Worm (Caenorhabditis elegans) whole organism, early embryonic: ENCODE results near the gene srw-99.
"Not testable (repeated sequence)": the region's sequence is repeated elsewhere in the genome, so short reads cannot be mapped to it uniquely, and the experiment has no call there.

Experiments used
- B0310.2 ChIP-seq: sonication (generic microtip); optimal IDR thresholded peaks from 2 replicates; lab custom pipeline; 2016; ENCODE audit warnings: mild to moderate bottlenecking, missing genetic modification characterization, missing compliant biosample characterization
- F13C5.2 ChIP-seq: sonication (generic microtip); optimal IDR thresholded peaks from 2 replicates; lab custom pipeline; 2017; ENCODE audit warnings: mild to moderate bottlenecking, missing genetic modification characterization, inconsistent platforms, missing compliant biosample characterization
- aly-1 ChIP-seq: sonication (generic microtip); optimal IDR thresholded peaks from 2 replicates; lab custom pipeline; 2016; ENCODE audit warnings: missing genetic modification characterization, missing compliant biosample characterization
- ama-1 ChIP-seq: fragments of 150-350 bp; optimal IDR thresholded peaks from 2 replicates; lab custom pipeline; 2014
- ceh-13 ChIP-seq: fragments of 200-800 bp; sonication (Bioruptor generic); optimal IDR thresholded peaks from 2 replicates; lab custom pipeline; 2018; ENCODE audit warnings: mild to moderate bottlenecking, missing genetic modification characterization, missing compliant biosample characterization
- ceh-36 ChIP-seq: sonication (generic microtip); optimal IDR thresholded peaks from 2 replicates; lab custom pipeline; 2016; ENCODE audit warnings: missing genetic modification characterization, inconsistent platforms, missing compliant biosample characterization
- ets-7 ChIP-seq: sonication (generic microtip); optimal IDR thresholded peaks from 2 replicates; lab custom pipeline; 2016; ENCODE audit warnings: missing genotype, missing genetic modification characterization, missing compliant biosample characterization
- flt-1 ChIP-seq: fragments of 200-800 bp; sonication (Bioruptor generic); IDR thresholded peaks from 2 replicates; pipeline ENCODE4 v1.3.6; 2022; ENCODE audit warnings: missing genetic modification characterization, missing compliant biosample characterization
- hmbx-1 ChIP-seq: sonication (generic microtip); optimal IDR thresholded peaks from 2 replicates; lab custom pipeline; 2016; ENCODE audit warnings: mild to moderate bottlenecking, missing genetic modification characterization, missing compliant biosample characterization
- hmg-4 ChIP-seq: fragments of 200-800 bp; sonication (Bioruptor generic); optimal IDR thresholded peaks from 2 replicates; lab custom pipeline; 2018; ENCODE audit warnings: mild to moderate bottlenecking, missing genetic modification characterization, missing compliant biosample characterization
- hnd-1 ChIP-seq: sonication (generic microtip); optimal IDR thresholded peaks from 2 replicates; lab custom pipeline; 2016; ENCODE audit warnings: missing genetic modification characterization, missing compliant biosample characterization
- pes-1 ChIP-seq: fragments of 200-800 bp; sonication (Bioruptor generic); IDR thresholded peaks from 2 replicates; pipeline ENCODE4 v1.3.6; 2022; ENCODE audit warnings: missing genetic modification reagents, missing genetic modification characterization, missing compliant biosample characterization
- scrt-1 ChIP-seq: fragments of 200-800 bp; sonication (Bioruptor generic); IDR thresholded peaks from 2 replicates; pipeline ENCODE4 v1.3.6; 2022; ENCODE audit warnings: missing genetic modification characterization, missing compliant biosample characterization
- sea-1 ChIP-seq: fragments of 200-800 bp; sonication (Bioruptor generic); conservative IDR thresholded peaks from 2 replicates; pipeline ENCODE4 v1.3.6; 2022; ENCODE audit warnings: missing genetic modification characterization, missing compliant biosample characterization
- tbx-11 ChIP-seq: fragments of 200-800 bp; sonication (Bioruptor generic); IDR thresholded peaks from 2 replicates; pipeline ENCODE4 v1.3.6; 2022; ENCODE audit warnings: missing genetic modification characterization, missing compliant biosample characterization
- tbx-37 ChIP-seq: fragments of 200-800 bp; sonication (Bioruptor generic); conservative IDR thresholded peaks from 2 replicates; pipeline ENCODE4 v1.3.6; 2022; ENCODE audit warnings: missing genetic modification reagents, missing genetic modification characterization, missing compliant biosample characterization
- tra-4 ChIP-seq: sonication (generic microtip); optimal IDR thresholded peaks from 2 replicates; lab custom pipeline; 2017; ENCODE audit warnings: missing genetic modification characterization, missing compliant biosample characterization

srw-99 gene

ce11 chrV:1685328-1685727, 23.2 kb upstream of the srw-99 start, which contains the start of gene srh-5:
TSS of gene srh-5 (plus strand) at chrV:1685628.
- no peak for TF ChIP-seq tbx-11 (GFP tag; lab: Robert Waterston, UW)

DNA sequence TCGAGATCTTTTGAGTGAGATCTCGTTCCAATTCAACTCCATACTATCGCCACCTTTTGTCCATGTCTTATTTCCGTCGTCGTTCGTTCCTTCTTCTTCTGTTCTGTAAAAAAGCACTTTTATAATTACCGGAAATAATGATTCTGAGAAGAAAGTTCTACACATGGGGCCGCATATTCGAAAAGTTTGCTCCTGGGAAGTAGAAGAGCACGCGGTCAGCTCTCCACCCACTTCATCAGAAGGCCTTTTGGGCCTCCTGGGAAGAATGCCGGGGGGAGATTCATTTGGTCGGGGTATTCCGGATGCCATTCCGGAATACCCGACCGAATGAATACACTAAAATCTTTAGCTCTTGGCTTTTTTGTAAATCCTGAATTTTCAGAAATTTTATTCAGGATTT, 16.0 kb upstream of the srw-99 start, which contains the start of gene Y46H3C.5:
Gene Y46H3C.5, minus strand, starts transcription at position 2 of the 400 bp plus-strand sequence.
- TF ChIP-seq tbx-37; ama-1 (lab: Kevin White, UChicago); tbx-11 (GFP tag; lab: Robert Waterston, UW): not testable (repeated sequence)

DNA sequence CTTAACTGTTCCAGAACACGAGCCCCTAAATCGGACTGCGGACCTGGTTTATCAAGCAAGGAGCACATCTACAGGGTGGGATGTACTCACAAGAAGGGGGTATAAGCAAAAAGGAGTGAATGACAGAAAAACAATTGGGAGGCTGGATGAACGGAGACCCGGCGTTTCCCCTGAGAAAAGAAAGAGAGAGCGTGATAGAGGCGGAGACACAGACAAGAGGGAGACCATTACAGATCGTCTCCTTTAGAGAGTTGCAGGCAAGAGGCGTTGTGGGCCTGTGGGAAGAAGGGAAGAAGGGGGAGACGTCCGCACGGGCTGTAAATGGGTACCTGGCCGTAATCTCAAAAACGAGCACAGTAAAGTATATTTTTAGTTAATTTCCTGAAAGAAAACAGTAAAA, 14.7 kb upstream of the srw-99 start, which contains the start of gene Y46H3C.7:
Gene Y46H3C.7, minus strand, starts transcription at position 147 of the 400 bp plus-strand sequence.
- not testable (repeated sequence) for TF ChIP-seq pes-1; tbx-11 (GFP tag; lab: Robert Waterston, UW); ets-7 (tag; lab: Kevin White, UChicago)

DNA sequence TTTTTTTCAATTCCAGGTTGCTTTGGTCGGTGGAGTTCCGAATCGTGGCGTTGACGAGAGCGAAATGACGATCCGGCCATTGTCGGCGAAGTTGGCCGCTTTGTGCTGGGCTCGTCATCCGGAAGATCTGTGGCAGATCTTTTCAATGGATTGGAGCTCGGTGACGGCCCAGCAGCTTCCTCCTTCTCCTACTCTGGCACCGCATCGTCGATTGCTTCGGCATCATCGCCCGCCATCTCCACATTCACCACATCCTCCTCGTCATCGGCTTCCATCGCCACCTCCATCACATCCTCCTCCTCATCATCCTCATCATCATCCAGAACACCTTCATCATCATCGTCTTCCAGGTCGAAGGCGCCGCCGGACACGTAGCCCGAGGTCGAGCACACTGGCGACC, 10.1 kb upstream of the srw-99 start:
- no peak for TF ChIP-seq tbx-37
- no peak for TF ChIP-seq B0310.2 (tag; lab: Kevin White, UChicago)
- no peak for TF ChIP-seq hnd-1 (tag; lab: Kevin White, UChicago)
- 0 out of 2 replicates have a peak, but pooled peaks have one; percentile 24 for TF ChIP-seq scrt-1

ce11 chrV:1699228-1699795, 9.2 kb upstream of the srw-99 start:
- TF ChIP-seq tbx-37 (no peak), sea-1 (GFP tag; lab: Robert Waterston, UW) (no peak), pes-1 (no peak), ceh-13 (GFP tag; lab: Kevin White, UChicago) (no peak), aly-1 (tag; lab: Kevin White, UChicago) (no peak), tbx-11 (GFP tag; lab: Robert Waterston, UW) (no peak), hmg-4 (GFP tag; lab: Kevin White, UChicago) (no peak), hmbx-1 (tag; lab: Kevin White, UChicago) (no peak), ceh-36 (tag; lab: Kevin White, UChicago) (no peak), F13C5.2 (tag; lab: Kevin White, UChicago) (no peak), flt-1 (no peak), hnd-1 (tag; lab: Kevin White, UChicago) (no peak), ets-7 (tag; lab: Kevin White, UChicago) (no peak), tra-4 (tag; lab: Kevin White, UChicago) (no peak)

DNA sequence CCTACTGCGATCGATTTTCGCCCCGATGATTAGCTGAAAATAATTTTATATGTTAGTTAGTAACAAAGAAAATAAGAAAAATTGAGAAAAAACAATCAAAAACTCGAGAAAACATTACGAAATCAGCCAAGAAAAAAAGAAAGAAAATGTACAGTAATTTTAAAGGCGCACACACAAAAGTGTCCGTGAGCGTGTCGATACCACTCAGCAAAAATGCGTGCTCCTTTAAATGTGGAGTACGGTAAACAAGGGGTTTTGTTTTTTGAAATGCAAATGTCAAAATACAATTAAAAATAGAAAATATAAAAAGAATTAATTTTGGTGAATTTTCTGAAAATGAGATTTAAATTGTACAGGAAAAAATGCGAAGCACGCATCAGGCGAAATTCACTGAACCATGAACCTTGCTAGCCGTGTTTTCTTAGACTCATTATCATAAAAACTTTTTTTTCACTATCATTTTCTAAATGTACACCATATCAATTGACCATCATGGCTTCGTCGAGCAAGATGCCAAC, 6.9 kb upstream of the srw-99 start, which contains the start of gene srw-90:
Gene srw-90, plus strand, starts transcription at position 468 of the 518 bp plus-strand sequence.
- TF ChIP-seq tra-4 (tag; lab: Kevin White, UChicago), result no peak
- TF ChIP-seq ceh-36 (tag; lab: Kevin White, UChicago), result no peak
- no peak for TF ChIP-seq hmg-4 (GFP tag; lab: Kevin White, UChicago)
- TF ChIP-seq B0310.2 (tag; lab: Kevin White, UChicago), result no peak
- TF ChIP-seq ama-1 (lab: Kevin White, UChicago), result no peak
- no peak for TF ChIP-seq ceh-13 (GFP tag; lab: Kevin White, UChicago)
- no peak for TF ChIP-seq pes-1
- no peak for TF ChIP-seq aly-1 (tag; lab: Kevin White, UChicago)

DNA sequence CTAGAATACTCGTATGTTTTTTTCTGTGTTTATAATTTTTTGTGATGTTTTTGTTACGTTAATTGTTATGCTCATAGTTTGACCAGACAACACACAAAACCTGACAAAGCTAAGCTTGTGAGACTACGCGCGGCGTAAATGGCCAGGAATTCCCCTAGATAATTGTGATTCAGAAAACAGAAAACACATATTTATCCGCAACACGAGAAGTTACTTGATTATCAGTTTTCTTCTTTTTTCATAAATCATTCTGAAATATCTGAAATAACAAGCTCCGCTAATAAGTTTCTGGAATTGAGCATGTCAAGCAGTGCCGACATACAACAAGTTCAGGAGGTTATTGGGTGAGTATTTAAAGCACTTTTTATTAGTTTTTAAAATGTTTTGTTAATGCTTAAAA, 2.4 kb downstream of the srw-99 start, which contains the start of gene srw-100:
Gene srw-100, plus strand, starts transcription at position 301 of the 400 bp plus-strand sequence.
- TF ChIP-seq ama-1 (lab: Kevin White, UChicago), result no peak
- TF ChIP-seq scrt-1, result no peak
- no peak for TF ChIP-seq pes-1
- TF ChIP-seq flt-1, result no peak
- no peak for TF ChIP-seq tbx-11 (GFP tag; lab: Robert Waterston, UW)
- TF ChIP-seq tra-4 (tag; lab: Kevin White, UChicago), result no peak
- TF ChIP-seq aly-1 (tag; lab: Kevin White, UChicago), result no peak
- no peak for TF ChIP-seq hnd-1 (tag; lab: Kevin White, UChicago)
- no peak for TF ChIP-seq hmbx-1 (tag; lab: Kevin White, UChicago)
- TF ChIP-seq B0310.2 (tag; lab: Kevin White, UChicago), result no peak
- no peak for TF ChIP-seq F13C5.2 (tag; lab: Kevin White, UChicago)

- peak; percentile 71; the same call in 1 of the 2 replicates for TF ChIP-seq tbx-11 (GFP tag; lab: Robert Waterston, UW)
- peak; percentile 88 for TF ChIP-seq sea-1 (GFP tag; lab: Robert Waterston, UW)
- TF ChIP-seq scrt-1, result peak; percentile 68
Observed at ce11 chrV:1713761-1714160, 5.2 kb downstream of the srw-99 start.

ce11 chrV:1716892-1717291, 8.4 kb downstream of the srw-99 start, which contains the start of gene srw-103:
TSS of gene srw-103 (plus strand) at chrV:1717192.
- no peak for TF ChIP-seq ceh-13 (GFP tag; lab: Kevin White, UChicago)
- no peak for TF ChIP-seq ets-7 (tag; lab: Kevin White, UChicago)
- no peak for TF ChIP-seq scrt-1
- TF ChIP-seq pes-1, result no peak
- TF ChIP-seq tra-4 (tag; lab: Kevin White, UChicago), result no peak
- TF ChIP-seq B0310.2 (tag; lab: Kevin White, UChicago), result no peak
- TF ChIP-seq hmbx-1 (tag; lab: Kevin White, UChicago), result no peak
- TF ChIP-seq ama-1 (lab: Kevin White, UChicago), result no peak
- no peak for TF ChIP-seq sea-1 (GFP tag; lab: Robert Waterston, UW)
- TF ChIP-seq hmg-4 (GFP tag; lab: Kevin White, UChicago), result no peak
- TF ChIP-seq flt-1, result no peak
- TF ChIP-seq hnd-1 (tag; lab: Kevin White, UChicago), result no peak
- TF ChIP-seq ceh-36 (tag; lab: Kevin White, UChicago), result no peak
- TF ChIP-seq tbx-37, result no peak
- no peak for TF ChIP-seq aly-1 (tag; lab: Kevin White, UChicago)
- TF ChIP-seq F13C5.2 (tag; lab: Kevin White, UChicago), result no peak
- TF ChIP-seq tbx-11 (GFP tag; lab: Robert Waterston, UW), result no peak
